Worm (Caenorhabditis elegans): Measurements from ENCODE around the gene nhr-43.

ce11 chrIV:11897710-11898109, 1.7 kb upstream of the nhr-43 start:
- no peak for TF ChIP-seq dao-5 (tag; optimal IDR thresholded peaks at IDR 0.05)
- TF ChIP-seq him-1 (tag; optimal IDR thresholded peaks at IDR 0.05), result no peak

Data from whole organism, L4/young adult.